Fruit fly (Drosophila melanogaster) whole organism, embryonic: ENCODE measurements around the gene mRpL14.

Experiments used
- ATbp ChIP-seq: fragments of 200-800 bp; sonication (Bioruptor generic); optimal IDR thresholded peaks from 2 replicates; lab custom pipeline; 2017; ENCODE audit warnings: missing biosample characterization, mild to moderate bottlenecking, missing genetic modification characterization, missing genetic modification reagents
- Ada2b ChIP-seq: fragments of 200-800 bp; sonication (Bioruptor generic); IDR thresholded peaks from 2 replicates; pipeline ENCODE4 v1.3.6; 2022; ENCODE audit warnings: missing biosample characterization, missing genetic modification characterization
- Atf6 ChIP-seq: fragments of 200-800 bp; sonication (Bioruptor generic); IDR thresholded peaks from 2 replicates; pipeline ENCODE4 v1.3.6; 2022; ENCODE audit warnings: missing biosample characterization, missing genetic modification characterization
- C15 ChIP-seq: fragments of 200-800 bp; sonication (Bioruptor generic); IDR thresholded peaks from 3 replicates; pipeline ENCODE4 v1.3.6; 2022; ENCODE audit warnings: missing biosample characterization, missing genetic modification characterization
- CG10543 ChIP-seq: fragments of 200-800 bp; sonication (Bioruptor generic); optimal IDR thresholded peaks from 3 replicates; lab custom pipeline; 2017; ENCODE audit warnings: missing biosample characterization, mild to moderate bottlenecking, missing genetic modification characterization, moderate library complexity
- CG10565 ChIP-seq: fragments of 200-800 bp; sonication (Bioruptor generic); optimal IDR thresholded peaks from 3 replicates; lab custom pipeline; 2016; ENCODE audit warnings: missing biosample characterization, mild to moderate bottlenecking, missing genetic modification characterization
- CG11398 ChIP-seq: fragments of 200-800 bp; sonication (Bioruptor generic); optimal IDR thresholded peaks from 2 replicates; lab custom pipeline; 2016; ENCODE audit warnings: missing biosample characterization, missing genetic modification characterization
- CG12659 ChIP-seq: fragments of 200-800 bp; sonication (Bioruptor generic); optimal IDR thresholded peaks from 3 replicates; lab custom pipeline; 2017; ENCODE audit warnings: mild to moderate bottlenecking, missing biosample characterization, missing genetic modification reagents, missing genetic modification characterization
- CG13296 ChIP-seq: fragments of 200-800 bp; sonication (Bioruptor generic); optimal IDR thresholded peaks from 3 replicates; lab custom pipeline; 2018; ENCODE audit warnings: missing biosample characterization, mild to moderate bottlenecking, missing genetic modification characterization
- CG18476 ChIP-seq: fragments of 200-800 bp; sonication (Bioruptor generic); optimal IDR thresholded peaks from 2 replicates; lab custom pipeline; 2016; ENCODE audit warnings: missing biosample characterization, mild to moderate bottlenecking, missing genetic modification characterization
- CG2875 ChIP-seq: fragments of 200-800 bp; sonication (Bioruptor generic); optimal IDR thresholded peaks from 2 replicates; lab custom pipeline; 2017; ENCODE audit warnings: missing biosample characterization, mild to moderate bottlenecking, missing genetic modification characterization, missing genetic modification reagents
- CG3995 ChIP-seq: fragments of 200-800 bp; sonication (Bioruptor generic); optimal IDR thresholded peaks from 3 replicates; lab custom pipeline; 2016; ENCODE audit warnings: missing biosample characterization, missing genetic modification characterization
- CG4282 ChIP-seq: fragments of 200-800 bp; sonication (Bioruptor generic); optimal IDR thresholded peaks from 2 replicates; lab custom pipeline; 2016; ENCODE audit warnings: missing biosample characterization, missing genetic modification characterization
- CG6765 ChIP-seq: fragments of 200-800 bp; sonication (Bioruptor generic); optimal IDR thresholded peaks from 3 replicates; lab custom pipeline; 2017; ENCODE audit warnings: missing biosample characterization, mild to moderate bottlenecking, missing genetic modification characterization
- CG6854 ChIP-seq: fragments of 200-800 bp; sonication (Bioruptor generic); optimal IDR thresholded peaks from 3 replicates; lab custom pipeline; 2017; ENCODE audit warnings: missing biosample characterization, mild to moderate bottlenecking, missing genetic modification characterization
- CG7987 ChIP-seq: fragments of 200-800 bp; sonication (Bioruptor generic); optimal IDR thresholded peaks from 2 replicates; lab custom pipeline; 2018; ENCODE audit warnings: missing biosample characterization, mild to moderate bottlenecking, missing genetic modification characterization, moderate library complexity
- CG9437 ChIP-seq: fragments of 200-800 bp; sonication (Bioruptor generic); optimal IDR thresholded peaks from 2 replicates; lab custom pipeline; 2018; ENCODE audit warnings: missing biosample characterization, mild to moderate bottlenecking, missing genetic modification characterization
- Dfd ChIP-seq, 2 experiments: fragments of >200 bp; optimal IDR thresholded peaks; 2 replicates each; lab custom pipeline; 2017; ENCODE audit warnings: missing biosample characterization in 2 of 2, missing genetic modification characterization in 2 of 2
- Fer2 ChIP-seq: fragments of 200-800 bp; sonication (Bioruptor generic); optimal IDR thresholded peaks from 2 replicates; lab custom pipeline; 2018; ENCODE audit warnings: missing biosample characterization, mild to moderate bottlenecking, missing genetic modification characterization, moderate library complexity
- Hr78 ChIP-seq, 2 experiments: fragments of 200-800 bp in 1 of 2; fragments of >200 bp in 1 of 2; sonication (Bioruptor generic) in 1 of 2; optimal IDR thresholded peaks; 2 replicates each; lab custom pipeline; 2017 to 2019; ENCODE audit warnings: missing biosample characterization in 2 of 2, missing genetic modification characterization in 2 of 2, mild to moderate bottlenecking in 1 of 2, moderate library complexity in 1 of 2
- Jarid2 ChIP-seq: fragments of 200-800 bp; sonication (Bioruptor generic); optimal IDR thresholded peaks from 3 replicates; lab custom pipeline; 2017; ENCODE audit warnings: mild to moderate bottlenecking, missing biosample characterization, missing genetic modification reagents, missing genetic modification characterization
- MBD-R2 ChIP-seq: fragments of 200-800 bp; sonication (Bioruptor generic); IDR thresholded peaks from 2 replicates; pipeline ENCODE4 v1.3.6; 2022; ENCODE audit warnings: missing biosample characterization, missing genetic modification characterization
- Opbp ChIP-seq: fragments of 200-800 bp; sonication (Bioruptor generic); IDR thresholded peaks from 3 replicates; pipeline ENCODE4 v1.3.6; 2022; ENCODE audit warnings: missing biosample characterization, missing genetic modification characterization; ENCODE audit not compliant: partially characterized antibody
- Optix ChIP-seq: fragments of 200-800 bp; sonication (Bioruptor generic); IDR thresholded peaks from 3 replicates; pipeline ENCODE4 v1.3.6; 2022; ENCODE audit warnings: missing biosample characterization, missing genetic modification characterization
- Rx ChIP-seq: fragments of 200-800 bp; sonication (Bioruptor generic); IDR thresholded peaks from 2 replicates; pipeline ENCODE4 v1.3.6; 2022; ENCODE audit warnings: missing biosample characterization, missing genetic modification characterization
- Sry-δ ChIP-seq: fragments of 200-800 bp; sonication (Bioruptor generic); optimal IDR thresholded peaks from 2 replicates; lab custom pipeline; 2016; ENCODE audit warnings: missing biosample characterization, missing genetic modification characterization
- bbx ChIP-seq: fragments of 200-800 bp; sonication (Bioruptor generic); IDR thresholded peaks from 2 replicates; pipeline ENCODE4 v1.3.6; 2022; ENCODE audit warnings: missing biosample characterization, missing genetic modification characterization; ENCODE audit not compliant: partially characterized antibody
- bowl ChIP-seq: fragments of 200-800 bp; sonication (Bioruptor generic); IDR thresholded peaks from 2 replicates; pipeline ENCODE4 v1.3.6; 2022; ENCODE audit warnings: missing biosample characterization, missing genetic modification characterization
- croc ChIP-seq: fragments of 200-800 bp; sonication (Bioruptor generic); conservative IDR thresholded peaks from 3 replicates; pipeline ENCODE4 v1.3.6; 2022; ENCODE audit warnings: missing biosample characterization, missing genetic modification characterization
- cwo ChIP-seq: fragments of 200-800 bp; sonication (Bioruptor generic); optimal IDR thresholded peaks from 3 replicates; lab custom pipeline; 2017; ENCODE audit warnings: missing biosample characterization, missing genetic modification characterization, mild to moderate bottlenecking, moderate library complexity, missing genetic modification reagents
- danr ChIP-seq: fragments of 200-800 bp; sonication (Bioruptor generic); IDR thresholded peaks from 2 replicates; pipeline ENCODE4 v1.3.6; 2022; ENCODE audit warnings: missing biosample characterization, missing genetic modification characterization
- dm ChIP-seq: fragments of 200-800 bp; sonication (Bioruptor generic); optimal IDR thresholded peaks from 3 replicates; lab custom pipeline; 2016; ENCODE audit warnings: missing biosample characterization, missing genetic modification characterization
- fu2 ChIP-seq: fragments of 200-800 bp; sonication (Bioruptor generic); optimal IDR thresholded peaks from 2 replicates; lab custom pipeline; 2016; ENCODE audit warnings: missing biosample characterization, missing genetic modification characterization
- ham ChIP-seq: fragments of 200-800 bp; sonication (Bioruptor generic); IDR thresholded peaks from 2 replicates; pipeline ENCODE4 v1.3.6; 2022; ENCODE audit warnings: missing biosample characterization, missing genetic modification characterization
- kah ChIP-seq: fragments of 200-800 bp; sonication (Bioruptor generic); optimal IDR thresholded peaks from 2 replicates; lab custom pipeline; 2018; ENCODE audit warnings: missing biosample characterization, mild to moderate bottlenecking, missing genetic modification characterization
- lab ChIP-seq: fragments of 200-800 bp; sonication (Bioruptor generic); optimal IDR thresholded peaks from 3 replicates; lab custom pipeline; 2017; ENCODE audit warnings: missing biosample characterization, missing genetic modification characterization, mild to moderate bottlenecking, moderate library complexity, missing genetic modification reagents
- nmo ChIP-seq: fragments of 200-800 bp; sonication (Bioruptor generic); optimal IDR thresholded peaks from 2 replicates; lab custom pipeline; 2018; ENCODE audit warnings: missing biosample characterization, mild to moderate bottlenecking, missing genetic modification characterization, moderate library complexity
- oc ChIP-seq: fragments of 200-800 bp; sonication (Bioruptor generic); optimal IDR thresholded peaks from 2 replicates; lab custom pipeline; 2018; ENCODE audit warnings: missing biosample characterization, mild to moderate bottlenecking, missing genetic modification characterization, moderate library complexity
- pan ChIP-seq, 4 experiments: fragments of >200 bp in 3 of 4; fragments of 200-800 bp in 1 of 4; sonication (Bioruptor generic) in 1 of 4; optimal IDR thresholded peaks in 3 of 4; IDR thresholded peaks in 1 of 4; 2 replicates each; pipeline versions ENCODE4 v1.3.6 to Lab custom; 2017 to 2022; ENCODE audit warnings: missing biosample characterization in 2 of 4, missing genetic modification characterization in 2 of 4, mixed read lengths in 1 of 4
- pnt ChIP-seq: fragments of 200-800 bp; sonication (Bioruptor generic); optimal IDR thresholded peaks from 3 replicates; lab custom pipeline; 2016; ENCODE audit warnings: missing biosample characterization, missing genetic modification characterization
- sd ChIP-seq: fragments of 200-800 bp; sonication (Bioruptor generic); optimal IDR thresholded peaks from 3 replicates; lab custom pipeline; 2018; ENCODE audit warnings: missing biosample characterization, mild to moderate bottlenecking, missing genetic modification characterization, moderate library complexity
- sens-2 ChIP-seq: fragments of 200-800 bp; sonication (Bioruptor generic); IDR thresholded peaks from 2 replicates; pipeline ENCODE4 v1.3.6; 2022; ENCODE audit warnings: missing biosample characterization, missing genetic modification characterization
- seq ChIP-seq: fragments of 200-800 bp; sonication (Bioruptor generic); IDR thresholded peaks from 2 replicates; pipeline ENCODE4 v1.3.6; 2022; ENCODE audit warnings: missing biosample characterization, missing genetic modification characterization
- slbo ChIP-seq: fragments of 200-800 bp; sonication (Bioruptor generic); IDR thresholded peaks from 2 replicates; pipeline ENCODE4 v1.3.6; 2022; ENCODE audit warnings: missing biosample characterization, missing genetic modification characterization
- tio ChIP-seq: fragments of 200-800 bp; sonication (Bioruptor generic); optimal IDR thresholded peaks from 2 replicates; lab custom pipeline; 2017; ENCODE audit warnings: missing biosample characterization, missing genetic modification characterization, inconsistent platforms
- toy ChIP-seq: fragments of 200-800 bp; sonication (Bioruptor generic); IDR thresholded peaks from 2 replicates; pipeline ENCODE4 v1.3.6; 2022; ENCODE audit warnings: missing biosample characterization, missing genetic modification characterization
- tup ChIP-seq: fragments of 200-800 bp; sonication (Bioruptor generic); optimal IDR thresholded peaks from 2 replicates; lab custom pipeline; 2016; ENCODE audit warnings: missing biosample characterization, mild to moderate bottlenecking, missing genetic modification characterization, moderate library complexity

Gene mRpL14

DNA sequence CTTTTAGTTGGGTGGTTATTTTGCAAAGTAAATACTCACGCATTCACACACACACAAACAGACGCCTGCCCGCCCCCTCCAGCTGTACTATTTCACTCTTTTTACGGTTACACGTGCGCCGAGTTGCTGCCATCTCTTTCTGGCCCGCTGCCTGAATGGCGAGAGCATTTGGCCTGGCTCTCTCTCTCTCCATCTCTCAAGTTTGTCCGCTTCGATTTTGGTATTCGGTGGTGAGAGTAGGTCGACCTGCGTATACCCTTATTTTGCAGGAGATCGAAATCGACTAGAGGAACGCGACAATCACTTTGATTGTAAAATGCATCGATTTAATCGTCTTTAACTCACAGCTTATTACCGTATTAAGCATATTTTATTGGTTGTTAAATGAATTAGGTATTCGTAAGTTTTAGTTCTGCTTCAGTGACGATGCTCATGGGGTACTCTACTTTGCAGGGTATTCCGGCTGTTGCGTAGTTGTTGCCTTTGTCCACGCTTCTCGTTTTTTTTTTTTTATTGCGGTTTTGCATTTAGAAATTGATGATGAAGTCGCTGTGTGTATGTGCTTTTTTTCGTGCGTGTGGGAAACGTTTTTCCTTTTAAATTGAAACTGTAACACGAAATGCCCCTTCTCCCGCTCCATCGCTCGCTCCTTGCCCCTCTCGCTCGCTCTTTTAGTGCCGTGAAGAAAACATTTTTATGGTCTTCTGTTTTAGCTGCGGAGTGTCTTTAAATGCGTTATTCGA is 40.5 kb downstream of the mRpL14 start (continued):
- peak; percentile 73 for TF ChIP-seq croc (GFP tag; lab: Robert Waterston, UW)
- peak; percentile 85 for TF ChIP-seq CG4282 (GFP tag; lab: Kevin White, UChicago)
- peak; percentile 97 for TF ChIP-seq cwo
- TF ChIP-seq fu2 (GFP tag; lab: Kevin White, UChicago), result peak; percentile 94
- peak; percentile 89 for TF ChIP-seq CG13296 (GFP tag; lab: Kevin White, UChicago)
- peak; percentile 83 for TF ChIP-seq ATbp (GFP tag; lab: Kevin White, UChicago)
- peak; percentile 88 for TF ChIP-seq Ada2b (GFP tag; lab: Robert Waterston, UW)
- TF ChIP-seq nmo, result peak; percentile 91
- TF ChIP-seq Sry-δ, result peak; percentile 51
- peak; percentile 61 for TF ChIP-seq tup (GFP tag; lab: Kevin White, UChicago)
- TF ChIP-seq Fer2 (tag; lab: Kevin White, UChicago), result peak; percentile 60
- TF ChIP-seq CG7987 (GFP tag; lab: Kevin White, UChicago), result peak; percentile 55
- TF ChIP-seq CG3995 (GFP tag; lab: Kevin White, UChicago), result peak; percentile 55
- TF ChIP-seq tio (GFP tag; lab: Kevin White, UChicago), result peak; percentile 72
- peak; percentile 88 for TF ChIP-seq Atf6 (GFP tag; lab: Robert Waterston, UW)
- TF ChIP-seq CG9437 (GFP tag; lab: Kevin White, UChicago), result peak; percentile 82
- peak; percentile 91 for TF ChIP-seq CG10543 (GFP tag; lab: Kevin White, UChicago)
- no peak for TF ChIP-seq bbx (GFP tag; lab: Robert Waterston, UW)
- peak; percentile 72; the same call in 1 of the 2 replicates for TF ChIP-seq ham
- TF ChIP-seq Optix (GFP tag; lab: Robert Waterston, UW), result peak; percentile 86
- peak; percentile 86 for TF ChIP-seq CG2875
- TF ChIP-seq kah (GFP tag; lab: Kevin White, UChicago), result peak; percentile 57
- TF ChIP-seq slbo (GFP tag; lab: Robert Waterston, UW), result peak; percentile 91
- no peak for TF ChIP-seq Dfd (GFP tag; optimal IDR thresholded peaks at IDR 0.05; lab: Kevin White, UChicago)
- peak; percentile 57; the same call in 1 of the 2 replicates for TF ChIP-seq MBD-R2 (GFP tag; lab: Robert Waterston, UW)
- peak; percentile 55 for TF ChIP-seq Jarid2 (GFP tag; lab: Kevin White, UChicago)
- TF ChIP-seq Hr78 (GFP tag; optimal IDR thresholded peaks at IDR 0.05; lab: Kevin White, UChicago), result peak in 1 of 2 experiments; percentile 70
- TF ChIP-seq CG18476, result peak; percentile 84
- peak; percentile 39 for TF ChIP-seq sd (tag; lab: Kevin White, UChicago)
- no peak for TF ChIP-seq pan (optimal IDR thresholded peaks at IDR 0.05; lab: Kevin White, UChicago)
- TF ChIP-seq pan (GFP tag; optimal IDR thresholded peaks at IDR 0.05 in 1 of 2, IDR thresholded peaks at IDR 0.05 in 1 of 2), result peak in 1 of 2 experiments; percentile 82
- TF ChIP-seq sens-2 (GFP tag; lab: Robert Waterston, UW), result peak; percentile 63; the same call in 1 of the 2 replicates
- 0 out of 2 replicates have a peak, but pooled peaks have one; percentile 50 for TF ChIP-seq bowl (GFP tag; lab: Robert Waterston, UW)
- TF ChIP-seq CG6765 (GFP tag; lab: Kevin White, UChicago), result peak; percentile 82
- peak; percentile 87 for TF ChIP-seq CG6854 (GFP tag; lab: Kevin White, UChicago)
- peak; percentile 54 for TF ChIP-seq toy (GFP tag; lab: Robert Waterston, UW)
- TF ChIP-seq danr (GFP tag; lab: Robert Waterston, UW), result peak; percentile 66
- TF ChIP-seq seq (GFP tag; lab: Robert Waterston, UW), result peak; percentile 90
- peak; percentile 94 for TF ChIP-seq lab (GFP tag; lab: Kevin White, UChicago)
- TF ChIP-seq Opbp, result no peak
- peak; percentile 90 for TF ChIP-seq CG12659 (GFP tag; lab: Kevin White, UChicago)
- peak; percentile 80 for TF ChIP-seq pnt (GFP tag; lab: Kevin White, UChicago)
- peak; percentile 73; the same call in 1 of the 2 replicates for TF ChIP-seq Rx (GFP tag; lab: Robert Waterston, UW)
- TF ChIP-seq CG11398 (GFP tag; lab: Kevin White, UChicago), result peak; percentile 88
- peak; percentile 90 for TF ChIP-seq dm (GFP tag; lab: Kevin White, UChicago)
- TF ChIP-seq CG10565 (GFP tag; lab: Kevin White, UChicago), result peak; percentile 55
- TF ChIP-seq C15 (GFP tag; lab: Robert Waterston, UW), result peak; percentile 14; the same call in 1 of the 3 replicates
- peak; percentile 72 for TF ChIP-seq oc
